Worm (Caenorhabditis elegans) whole organism, L1 larva: Measurements from ENCODE around the gene srh-300.

Source experiments
- dpl-1 ChIP-seq, 3 experiments: fragments of 150-350 bp in 2 of 3; sonication (generic microtip) in 1 of 3; optimal IDR thresholded peaks; 2 replicates each; lab custom pipeline; 2014 to 2017; ENCODE audit warnings: missing biosample characterization in 3 of 3, missing genetic modification characterization in 3 of 3, missing genetic modification reagents in 3 of 3
- elt-3 ChIP-seq, 6 experiments: fragments of 150-350 bp in 1 of 6; sonication (generic microtip); optimal IDR thresholded peaks; 2 replicates each; lab custom pipeline; 2017 to 2018; ENCODE audit warnings: missing biosample characterization in 6 of 6, missing genetic modification characterization in 6 of 6, inconsistent platforms in 1 of 6
- ets-5 ChIP-seq: fragments of 200-800 bp; sonication (Bioruptor generic); IDR thresholded peaks from 2 replicates; pipeline ENCODE4 v1.3.6; 2022; ENCODE audit warnings: missing genetic modification characterization, missing compliant biosample characterization
- lin-13 ChIP-seq: fragments of 150-350 bp; optimal IDR thresholded peaks from 2 replicates; lab custom pipeline; 2014; ENCODE audit warnings: missing biosample characterization, missing genetic modification reagents, missing genetic modification characterization
- lin-35 ChIP-seq, 2 experiments: fragments of 150-350 bp; optimal IDR thresholded peaks; 2 replicates each; lab custom pipeline; 2014; ENCODE audit warnings: missing biosample characterization in 2 of 2, missing genetic modification characterization in 2 of 2, missing genetic modification reagents in 2 of 2
- mef-2 ChIP-seq: fragments of 150-350 bp; optimal IDR thresholded peaks from 2 replicates; lab custom pipeline; 2014; ENCODE audit warnings: missing biosample characterization, missing genetic modification characterization
- nhr-11 ChIP-seq: fragments of 150-350 bp; optimal IDR thresholded peaks from 2 replicates; lab custom pipeline; 2014; ENCODE audit warnings: missing biosample characterization, missing genetic modification characterization
- nhr-77 ChIP-seq: fragments of 150-350 bp; optimal IDR thresholded peaks from 2 replicates; lab custom pipeline; 2014; ENCODE audit warnings: missing biosample characterization, missing genetic modification characterization
- unc-62 ChIP-seq: fragments of 150-350 bp; optimal IDR thresholded peaks from 2 replicates; lab custom pipeline; 2014; ENCODE audit warnings: missing biosample characterization, missing genetic modification reagents, missing genetic modification characterization

DNA sequence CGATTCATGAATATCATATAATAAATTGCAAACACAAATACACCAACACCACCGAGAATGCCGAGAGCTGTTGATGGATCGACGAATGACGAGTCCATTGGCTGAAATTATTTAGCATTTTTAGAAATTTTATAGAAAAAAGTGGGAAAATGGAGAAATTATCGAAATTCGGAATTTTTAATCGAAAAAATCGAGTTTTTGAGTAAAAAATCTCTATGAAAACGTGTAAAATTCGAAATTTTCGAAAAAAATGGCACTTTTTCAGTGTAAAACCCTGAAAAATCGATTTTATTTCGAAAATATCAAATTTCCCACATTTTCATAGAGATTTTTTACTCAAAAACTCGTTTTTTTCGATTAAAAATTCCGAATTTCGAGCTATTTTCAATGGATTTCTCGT is 34.0 kb downstream of the srh-300 start, which contains the start of gene tcc-1:
- TF ChIP-seq lin-13 (GFP tag; lab: Kevin White, UChicago) (no peak), dpl-1 (GFP tag; optimal IDR thresholded peaks at IDR 0.05; lab: Kevin White, UChicago) (no peak), mef-2 (tag; lab: Kevin White, UChicago) (no peak), nhr-77 (tag; lab: Kevin White, UChicago) (no peak), ets-5 (no peak), elt-3 (tag; optimal IDR thresholded peaks at IDR 0.05; lab: Kevin White, UChicago) (no peak), lin-35 (GFP tag; optimal IDR thresholded peaks at IDR 0.05; lab: Kevin White, UChicago) (no peak), unc-62 (GFP tag; lab: Kevin White, UChicago) (no peak), nhr-11 (tag; lab: Kevin White, UChicago) (no peak)
